Worm (Caenorhabditis elegans) whole organism, L4 larva: Measurements from ENCODE around the gene T05C12.15.

Experiments used
- F26F4.8 ChIP-seq: fragments of 200-800 bp; sonication (Bioruptor generic); conservative IDR thresholded peaks from 2 replicates; pipeline ENCODE4 v1.3.6; 2022; ENCODE audit warnings: missing genetic modification characterization, missing compliant biosample characterization
- F37D6.2 ChIP-seq: sonication (generic microtip); optimal IDR thresholded peaks from 2 replicates; lab custom pipeline; 2016; ENCODE audit warnings: mild to moderate bottlenecking, missing genetic modification characterization, missing compliant biosample characterization
- Y105C5A.15 ChIP-seq: fragments of 200-800 bp; sonication (Bioruptor generic); IDR thresholded peaks from 2 replicates; pipeline ENCODE4 v1.3.6; 2022; ENCODE audit warnings: missing genetic modification characterization, missing compliant biosample characterization
- Y48G9A.11 ChIP-seq: fragments of 200-800 bp; sonication (Bioruptor generic); IDR thresholded peaks from 2 replicates; pipeline ENCODE4 v1.3.6; 2022; ENCODE audit warnings: missing genetic modification reagents, missing genetic modification characterization, missing compliant biosample characterization
- ZK337.2 ChIP-seq: fragments of 200-800 bp; sonication (Bioruptor generic); IDR thresholded peaks from 2 replicates; pipeline ENCODE4 v1.3.6; 2022; ENCODE audit warnings: missing genetic modification reagents, missing genetic modification characterization, missing compliant biosample characterization
- ZK546.5 ChIP-seq, 2 experiments: sonication (generic microtip); optimal IDR thresholded peaks; 2 replicates each; lab custom pipeline; 2017; ENCODE audit warnings: missing biosample characterization in 2 of 2, missing genetic modification characterization in 2 of 2
- aha-1 ChIP-seq: fragments of 150-350 bp; peaks from one replicate; lab custom pipeline; 2014; ENCODE audit warnings: missing biosample characterization, missing genetic modification characterization
- ceh-28 ChIP-seq: fragments of 150-350 bp; optimal IDR thresholded peaks from 2 replicates; lab custom pipeline; 2014; ENCODE audit warnings: missing biosample characterization, missing genetic modification reagents, missing genetic modification characterization
- ceh-44 ChIP-seq: fragments of 200-800 bp; sonication (Bioruptor generic); IDR thresholded peaks from 2 replicates; pipeline ENCODE4 v1.3.6; 2022; ENCODE audit warnings: missing genetic modification reagents, missing genetic modification characterization, missing compliant biosample characterization
- ceh-62 ChIP-seq: sonication (generic microtip); optimal IDR thresholded peaks from 2 replicates; lab custom pipeline; 2017; ENCODE audit warnings: missing biosample characterization, missing genetic modification characterization
- ceh-82 ChIP-seq: sonication (generic microtip); optimal IDR thresholded peaks from 2 replicates; lab custom pipeline; 2017; ENCODE audit warnings: missing biosample characterization, missing genetic modification characterization
- ces-1 ChIP-seq: fragments of 150-350 bp; sonication (generic microtip); optimal IDR thresholded peaks from 4 replicates; lab custom pipeline; 2014; ENCODE audit warnings: missing biosample characterization, missing genetic modification reagents, missing genetic modification characterization
- daf-16 ChIP-seq, 3 experiments: sonication (generic microtip); optimal IDR thresholded peaks; 2 replicates each; lab custom pipeline; 2016 to 2017; ENCODE audit warnings: missing genetic modification characterization in 3 of 3, missing genetic modification reagents in 3 of 3, mild to moderate bottlenecking in 2 of 3, missing compliant biosample characterization in 2 of 3, missing biosample characterization in 1 of 3, moderate library complexity in 1 of 3
- daf-8 ChIP-seq: fragments of 200-800 bp; sonication (Bioruptor generic); IDR thresholded peaks from 2 replicates; pipeline ENCODE4 v1.3.6; 2022; ENCODE audit warnings: missing genetic modification characterization, missing compliant biosample characterization
- dmd-6 ChIP-seq: fragments of 200-800 bp; sonication (Bioruptor generic); IDR thresholded peaks from 2 replicates; pipeline ENCODE4 v1.3.6; 2022; ENCODE audit warnings: missing genetic modification reagents, missing genetic modification characterization, missing compliant biosample characterization
- dmd-9 ChIP-seq: fragments of 200-800 bp; sonication (Bioruptor generic); IDR thresholded peaks from 2 replicates; pipeline ENCODE4 v1.3.6; 2022; ENCODE audit warnings: missing genetic modification reagents, missing genetic modification characterization, missing compliant biosample characterization
- dpl-1 ChIP-seq: fragments of 150-350 bp; optimal IDR thresholded peaks from 2 replicates; lab custom pipeline; 2014; ENCODE audit warnings: missing biosample characterization, missing genetic modification reagents, missing genetic modification characterization
- duxl-1 ChIP-seq: sonication (generic microtip); optimal IDR thresholded peaks from 2 replicates; lab custom pipeline; 2016; ENCODE audit warnings: mild to moderate bottlenecking, missing genetic modification characterization, moderate library complexity, missing compliant biosample characterization; ENCODE audit not compliant: poor library complexity
- fos-1 ChIP-seq: fragments of 150-350 bp; optimal IDR thresholded peaks from 2 replicates; lab custom pipeline; 2014; ENCODE audit warnings: missing biosample characterization, missing genetic modification characterization
- gei-8 ChIP-seq: fragments of 200-800 bp; sonication (Bioruptor generic); optimal IDR thresholded peaks from 2 replicates; lab custom pipeline; 2018; ENCODE audit warnings: mild to moderate bottlenecking, missing genetic modification characterization, missing compliant biosample characterization
- hif-1 ChIP-seq, 2 experiments: sonication (generic microtip); optimal IDR thresholded peaks; 2 replicates each; lab custom pipeline; 2016 to 2017; ENCODE audit warnings: missing compliant biosample characterization in 2 of 2, missing genetic modification characterization in 2 of 2, missing genetic modification reagents in 2 of 2, missing genotype in 2 of 2, mild to moderate bottlenecking in 1 of 2
- hlh-30 ChIP-seq: sonication (generic microtip); optimal IDR thresholded peaks from 2 replicates; lab custom pipeline; 2017; ENCODE audit warnings: antibody characterized with exemption, mild to moderate bottlenecking, missing genetic modification characterization, missing compliant biosample characterization; ENCODE audit not compliant: insufficient read depth
- hmg-1.1 ChIP-seq: fragments of 200-800 bp; sonication (Bioruptor generic); IDR thresholded peaks from 2 replicates; pipeline ENCODE4 v1.3.6; 2022; ENCODE audit warnings: missing genetic modification reagents, missing genetic modification characterization, missing compliant biosample characterization
- jun-1 ChIP-seq: fragments of 150-350 bp; optimal IDR thresholded peaks from 2 replicates; lab custom pipeline; 2014; ENCODE audit warnings: missing biosample characterization, missing genetic modification reagents, missing genetic modification characterization
- lin-13 ChIP-seq: fragments of 150-350 bp; optimal IDR thresholded peaks from 2 replicates; lab custom pipeline; 2014; ENCODE audit warnings: missing biosample characterization, missing genetic modification reagents, missing genetic modification characterization
- lin-15B ChIP-seq: fragments of 150-350 bp; sonication (generic microtip); optimal IDR thresholded peaks from 3 replicates; lab custom pipeline; 2014; ENCODE audit warnings: missing biosample characterization, missing genetic modification characterization
- lir-3 ChIP-seq: sonication (generic microtip); optimal IDR thresholded peaks from 2 replicates; lab custom pipeline; 2016; ENCODE audit warnings: mild to moderate bottlenecking, missing genetic modification characterization, missing compliant biosample characterization
- mdt-29 ChIP-seq: fragments of 200-800 bp; sonication (Bioruptor generic); IDR thresholded peaks from 2 replicates; pipeline ENCODE4 v1.3.6; 2022; ENCODE audit warnings: missing genetic modification reagents, missing genetic modification characterization, missing compliant biosample characterization
- mep-1 ChIP-seq: fragments of 150-350 bp; sonication (generic microtip); optimal IDR thresholded peaks from 3 replicates; lab custom pipeline; 2014; ENCODE audit warnings: missing biosample characterization, missing genetic modification characterization
- mes-2 ChIP-seq: sonication (generic microtip); optimal IDR thresholded peaks from 2 replicates; lab custom pipeline; 2016; ENCODE audit warnings: missing genotype, mild to moderate bottlenecking, missing genetic modification characterization, missing compliant biosample characterization; ENCODE audit not compliant: poor library complexity, severe bottlenecking
- mxl-3 ChIP-seq: fragments of 200-800 bp; sonication (Bioruptor generic); optimal IDR thresholded peaks from 2 replicates; lab custom pipeline; 2018; ENCODE audit warnings: mild to moderate bottlenecking, missing genetic modification characterization, missing compliant biosample characterization
- nhr-102 ChIP-seq: sonication (generic microtip); optimal IDR thresholded peaks from 2 replicates; lab custom pipeline; 2016; ENCODE audit warnings: mild to moderate bottlenecking, missing genetic modification characterization, moderate library complexity, missing compliant biosample characterization
- nhr-25 ChIP-seq: sonication (generic microtip); optimal IDR thresholded peaks from 2 replicates; lab custom pipeline; 2017; ENCODE audit warnings: missing genetic modification characterization, mild to moderate bottlenecking, missing compliant biosample characterization, antibody characterized with exemption, moderate library complexity, borderline replicate concordance; ENCODE audit not compliant: insufficient read depth
- nhr-28 ChIP-seq: fragments of 150-350 bp; optimal IDR thresholded peaks from 2 replicates; lab custom pipeline; 2014; ENCODE audit warnings: missing biosample characterization, missing genetic modification characterization
- nhr-41 ChIP-seq: fragments of 200-800 bp; sonication (Bioruptor generic); IDR thresholded peaks from 2 replicates; pipeline ENCODE4 v1.3.6; 2022; ENCODE audit warnings: missing genetic modification reagents, missing genetic modification characterization, missing compliant biosample characterization
- nhr-6 ChIP-seq: fragments of 150-350 bp; optimal IDR thresholded peaks from 2 replicates; lab custom pipeline; 2014; ENCODE audit warnings: missing biosample characterization, missing genetic modification characterization
- nhr-76 ChIP-seq: fragments of 150-350 bp; optimal IDR thresholded peaks from 2 replicates; lab custom pipeline; 2014; ENCODE audit warnings: missing biosample characterization, missing genetic modification characterization
- pha-4 ChIP-seq, 2 experiments: fragments of 150-350 bp in 1 of 2; fragments of 200-800 bp in 1 of 2; sonication (Bioruptor generic) in 1 of 2; IDR thresholded peaks in 1 of 2; optimal IDR thresholded peaks in 1 of 2; 2 replicates each; pipeline versions ENCODE4 v1.3.6 to Lab custom; 2014 to 2022; ENCODE audit warnings: missing genetic modification characterization in 2 of 2, missing genetic modification reagents in 2 of 2, missing biosample characterization in 1 of 2, missing compliant biosample characterization in 1 of 2
- php-3 ChIP-seq: fragments of 200-800 bp; sonication (Bioruptor generic); IDR thresholded peaks from 2 replicates; pipeline ENCODE4 v1.3.6; 2022; ENCODE audit warnings: missing genetic modification reagents, missing genetic modification characterization, missing compliant biosample characterization
- saeg-2 ChIP-seq: fragments of 200-800 bp; sonication (Bioruptor generic); IDR thresholded peaks from 2 replicates; pipeline ENCODE4 v1.3.6; 2022; ENCODE audit warnings: missing genetic modification reagents, missing genetic modification characterization, missing compliant biosample characterization
- sdz-12 ChIP-seq: fragments of 200-800 bp; sonication (Bioruptor generic); optimal IDR thresholded peaks from 2 replicates; lab custom pipeline; 2018; ENCODE audit warnings: mild to moderate bottlenecking, missing genetic modification characterization, missing compliant biosample characterization
- skn-1 ChIP-seq: fragments of 150-350 bp; optimal IDR thresholded peaks from 2 replicates; lab custom pipeline; 2014; ENCODE audit warnings: missing biosample characterization, missing genetic modification characterization
- unc-62 ChIP-seq, 3 experiments: fragments of 150-350 bp in 1 of 3; sonication (generic microtip); optimal IDR thresholded peaks in 2 of 3; peaks in 1 of 3; 1 replicate in 1 of 3; 2 replicates in 2 of 3; lab custom pipeline; 2014 to 2017; ENCODE audit warnings: missing biosample characterization in 3 of 3, missing genetic modification characterization in 3 of 3, missing genetic modification reagents in 3 of 3, missing genotype in 1 of 3
- zfp-2 ChIP-seq: sonication (generic microtip); optimal IDR thresholded peaks from 2 replicates; lab custom pipeline; 2016; ENCODE audit warnings: mild to moderate bottlenecking, missing genetic modification characterization, missing compliant biosample characterization
- zip-2 ChIP-seq: fragments of 150-350 bp; optimal IDR thresholded peaks from 2 replicates; lab custom pipeline; 2014; ENCODE audit warnings: missing biosample characterization, missing genetic modification characterization
- ztf-7 ChIP-seq: fragments of 150-350 bp; optimal IDR thresholded peaks from 2 replicates; lab custom pipeline; 2014; ENCODE audit warnings: missing biosample characterization, missing genetic modification characterization

The T05C12.15 gene

ce11 chrII:8126132-8126531 is 43.3 kb upstream of the T05C12.15 start (continued):
- TF ChIP-seq skn-1 (tag; lab: Kevin White, UChicago) (no peak), dmd-6 (GFP tag; lab: Robert Waterston, UW) (peak; percentile 59; the same call in 1 of the 2 replicates), pha-4 (GFP tag; IDR thresholded peaks at IDR 0.05; lab: Robert Waterston, UW) (0 out of 2 replicates have a peak, but pooled peaks have one; percentile 42), pha-4 (tag; optimal IDR thresholded peaks at IDR 0.05; lab: Kevin White, UChicago) (no peak), nhr-76 (tag; lab: Kevin White, UChicago) (no peak), ZK546.5 (tag; optimal IDR thresholded peaks at IDR 0.05; lab: Kevin White, UChicago) (no peak), nhr-41 (GFP tag; lab: Robert Waterston, UW) (no peak), hmg-1.1 (GFP tag; lab: Robert Waterston, UW) (peak; percentile 76), ceh-44 (no peak), sdz-12 (GFP tag; lab: Kevin White, UChicago) (no peak), mxl-3 (GFP tag; lab: Kevin White, UChicago) (peak; percentile 64), ceh-28 (peak; percentile 32), nhr-6 (tag; lab: Kevin White, UChicago) (peak; percentile 9), zfp-2 (tag; lab: Kevin White, UChicago) (no peak), nhr-28 (tag; lab: Kevin White, UChicago) (peak; percentile 58), gei-8 (no peak)

- no peak for TF ChIP-seq Y48G9A.11 (GFP tag; lab: Robert Waterston, UW)
- no peak for TF ChIP-seq daf-16 (GFP tag; optimal IDR thresholded peaks at IDR 0.05; lab: Kevin White, UChicago)
- peak; percentile 5 for TF ChIP-seq daf-16 (tag; optimal IDR thresholded peaks at IDR 0.05; lab: Kevin White, UChicago)
- TF ChIP-seq Y105C5A.15 (GFP tag; lab: Robert Waterston, UW): no peak
- no peak for TF ChIP-seq dmd-9 (GFP tag; lab: Robert Waterston, UW)
- peak; percentile 82 for TF ChIP-seq aha-1 (tag; lab: Kevin White, UChicago)
These were observed 42.8 kb upstream of the T05C12.15 start for ce11 chrII:8126617-8127016.

ce11 chrII:8127290-8127689 is 42.1 kb upstream of the T05C12.15 start:
- TF ChIP-seq hlh-30: peak; percentile 3
- no peak for TF ChIP-seq Y105C5A.15 (GFP tag; lab: Robert Waterston, UW)
- no peak for TF ChIP-seq unc-62 (GFP tag; optimal IDR thresholded peaks at IDR 0.05 in 1 of 2; lab: Kevin White, UChicago)
- no peak for TF ChIP-seq unc-62 (tag; optimal IDR thresholded peaks at IDR 0.05; lab: Kevin White, UChicago)
- TF ChIP-seq hif-1 (tag; optimal IDR thresholded peaks at IDR 0.05; lab: Kevin White, UChicago): no peak
- no peak for TF ChIP-seq F37D6.2 (tag; lab: Kevin White, UChicago)
- no peak for TF ChIP-seq ces-1 (GFP tag; lab: Kevin White, UChicago)
- TF ChIP-seq daf-8: no peak
- TF ChIP-seq ZK337.2 (GFP tag; lab: Robert Waterston, UW): no peak
- TF ChIP-seq zip-2 (tag; lab: Kevin White, UChicago): no peak
- no peak for TF ChIP-seq nhr-41 (GFP tag; lab: Robert Waterston, UW)
- TF ChIP-seq mep-1: peak; percentile 29
- peak; percentile 22 for TF ChIP-seq duxl-1 (tag; lab: Kevin White, UChicago)
- TF ChIP-seq ztf-7: no peak
- no peak for TF ChIP-seq fos-1 (tag; lab: Kevin White, UChicago)
- peak; percentile 5 for TF ChIP-seq nhr-102
- peak; percentile 72 for TF ChIP-seq dmd-6 (GFP tag; lab: Robert Waterston, UW)
- TF ChIP-seq lir-3 (tag; lab: Kevin White, UChicago): no peak
- no peak for TF ChIP-seq lin-13
- TF ChIP-seq saeg-2 (GFP tag; lab: Robert Waterston, UW): no peak
- TF ChIP-seq lin-15B: no peak
- TF ChIP-seq F26F4.8 (GFP tag; lab: Robert Waterston, UW): no peak
- TF ChIP-seq mes-2: peak; percentile 54
- TF ChIP-seq nhr-25 (tag; lab: Kevin White, UChicago): no peak
- TF ChIP-seq dpl-1 (GFP tag; lab: Kevin White, UChicago): no peak
- TF ChIP-seq ceh-62 (tag; lab: Kevin White, UChicago): no peak
- TF ChIP-seq php-3 (GFP tag; lab: Robert Waterston, UW): peak; percentile 23; the same call in 1 of the 2 replicates
- no peak for TF ChIP-seq jun-1
- TF ChIP-seq mdt-29: no peak
- TF ChIP-seq ceh-82 (tag; lab: Kevin White, UChicago): no peak
